Worm (Caenorhabditis elegans): ENCODE data around the gene T28A8.8.

Gene T28A8.8

DNA sequence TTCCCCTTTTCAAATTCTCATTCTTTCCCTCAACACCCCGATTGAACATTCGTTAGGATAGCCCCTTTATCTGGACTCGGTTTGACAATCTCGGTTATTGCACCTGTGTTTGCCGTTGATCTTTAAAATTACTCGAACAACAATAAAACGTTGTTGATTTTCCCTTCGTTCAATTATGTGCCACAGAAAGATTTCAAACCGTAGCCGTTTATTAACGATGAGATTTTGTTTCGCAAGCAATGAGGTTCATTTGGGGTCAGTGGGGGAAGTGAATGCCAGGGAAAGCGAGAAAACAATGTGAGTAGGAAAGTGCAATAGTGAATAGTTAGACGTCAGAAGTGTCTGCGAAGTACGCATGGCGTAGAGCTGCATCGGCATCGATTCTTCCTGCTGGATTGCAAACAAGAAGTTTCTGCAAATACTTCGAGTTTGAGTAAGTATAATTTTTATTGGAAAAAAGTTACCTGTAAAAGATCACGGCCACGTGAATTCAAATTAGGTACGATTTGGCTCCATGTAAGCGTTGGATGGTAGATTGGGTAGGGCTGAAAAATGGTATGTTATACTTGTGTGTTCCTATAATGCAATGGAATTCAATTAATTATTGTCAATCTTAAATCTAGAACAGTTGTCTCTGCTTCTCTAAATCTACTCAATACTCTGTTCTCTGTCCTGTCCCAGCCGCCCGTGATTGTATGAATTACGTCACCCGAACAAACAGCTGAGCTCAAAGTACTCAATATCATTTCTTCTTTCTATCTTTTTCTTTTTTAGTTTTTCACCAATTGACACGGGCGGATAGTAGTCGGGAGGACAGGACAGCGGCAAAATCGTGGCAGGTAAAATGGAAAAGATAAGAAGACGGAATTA lies 37.9 kb upstream of the T28A8.8 start, which contains the start of gene kel-3 (continued):
- TF ChIP-seq pha-4 (GFP tag; IDR thresholded peaks at IDR 0.05) (peak; percentile 77; the same call in 1 of the 2 replicates), pha-4 (tag; optimal IDR thresholded peaks at IDR 0.05) (peak; percentile 18), ceh-62 (tag; optimal IDR thresholded peaks at IDR 0.05) (no peak), ztf-11 (tag; optimal IDR thresholded peaks at IDR 0.05) (no peak), nhr-28 (tag; optimal IDR thresholded peaks at IDR 0.05) (peak; percentile 91), lin-13 (GFP tag; optimal IDR thresholded peaks at IDR 0.05) (peak; percentile 82), D1046.2 (GFP tag; IDR thresholded peaks at IDR 0.05) (peak; percentile 67; the same call in 1 of the 2 replicates), dve-1 (tag; optimal IDR thresholded peaks at IDR 0.05; ENCODE audit: insufficient read depth) (peak; percentile 98), ceh-20 (GFP tag; IDR thresholded peaks at IDR 0.05) (peak; percentile 19), F26F4.8 (GFP tag; conservative IDR thresholded peaks at IDR 0.05) (peak; percentile 12; the same call in 1 of the 2 replicates), mdt-29 (GFP tag; IDR thresholded peaks at IDR 0.05) (peak; percentile 82), nhr-102 (tag; optimal IDR thresholded peaks at IDR 0.05) (peak; percentile 90), madf-9 (GFP tag; conservative IDR thresholded peaks at IDR 0.05) (peak; percentile 9), skn-1 (tag; optimal IDR thresholded peaks at IDR 0.05) (no peak), lsy-2 (tag; optimal IDR thresholded peaks at IDR 0.05) (peak; percentile 63 to 86), mxl-3 (GFP tag; optimal IDR thresholded peaks at IDR 0.05) (no peak), saeg-2 (GFP tag; IDR thresholded peaks at IDR 0.05) (peak; percentile 62; the same call in 1 of the 2 replicates), mxl-2 (GFP tag; conservative IDR thresholded peaks at IDR 0.05) (no peak), daf-19 (GFP tag; conservative IDR thresholded peaks at IDR 0.05) (no peak; the same call in 1 of the 2 replicates), attf-4 (tag; optimal IDR thresholded peaks at IDR 0.05) (peak; percentile 34), dpl-1 (GFP tag; optimal IDR thresholded peaks at IDR 0.05) (peak; percentile 7), set-16 (GFP tag; IDR thresholded peaks at IDR 0.05) (no peak), hlh-11 (tag; optimal IDR thresholded peaks at IDR 0.05) (peak; percentile 98), fkh-10 (GFP tag; optimal IDR thresholded peaks at IDR 0.05) (no peak), Y105C5A.15 (GFP tag; IDR thresholded peaks at IDR 0.05) (peak; percentile 83), ctbp-1 (GFP tag; IDR thresholded peaks at IDR 0.05) (peak; percentile 79), nhr-237 (tag; optimal IDR thresholded peaks at IDR 0.05) (peak; percentile 63), F44E2.7 (GFP tag; IDR thresholded peaks at IDR 0.05) (no peak), mdl-1 (tag; optimal IDR thresholded peaks at IDR 0.05) (peak; percentile 24 to 47), hlh-30 (tag; optimal IDR thresholded peaks at IDR 0.05; ENCODE audit: insufficient read depth) (peak; percentile 76), lin-29 (GFP tag; IDR thresholded peaks at IDR 0.05) (no peak; the same call in 1 of the 2 replicates), aly-2 (tag; optimal IDR thresholded peaks at IDR 0.05) (peak; percentile 95), zfp-2 (tag; optimal IDR thresholded peaks at IDR 0.05) (peak; percentile 30), dmd-6 (GFP tag; IDR thresholded peaks at IDR 0.05) (peak; percentile 88), spr-1 (tag; optimal IDR thresholded peaks at IDR 0.05) (peak; percentile 58), lin-39 (tag; optimal IDR thresholded peaks at IDR 0.05) (peak; percentile 58), lim-7 (GFP tag; IDR thresholded peaks at IDR 0.05) (no peak; the same call in none of the 2 replicates), ama-1 (optimal IDR thresholded peaks at IDR 0.05) (peak; percentile 99), hif-1 (tag; optimal IDR thresholded peaks at IDR 0.05) (peak in 1 of 2 experiments; percentile 47), zfp-3 (GFP tag; conservative IDR thresholded peaks at IDR 0.05) (peak; percentile 96), nhr-10 (tag; optimal IDR thresholded peaks at IDR 0.05) (peak; percentile 69), dmd-8 (GFP tag; IDR thresholded peaks at IDR 0.05) (peak; percentile 78; the same call in 1 of the 2 replicates), fos-1 (tag; optimal IDR thresholded peaks at IDR 0.05) (peak; percentile 41), R02D3.7 (tag; optimal IDR thresholded peaks at IDR 0.05) (no peak), mes-2 (tag; optimal IDR thresholded peaks at IDR 0.05; ENCODE audit: poor library complexity, severe bottlenecking) (peak; percentile 70), nhr-42 (GFP tag; IDR thresholded peaks at IDR 0.05) (peak; percentile 86), snpc-1.2 (GFP tag; IDR thresholded peaks at IDR 0.05) (peak; percentile 72), daf-16 (GFP tag; optimal IDR thresholded peaks at IDR 0.05) (peak; percentile 50 to 61), daf-16 (tag; optimal IDR thresholded peaks at IDR 0.05) (peak; percentile 79)
